Worm (Caenorhabditis elegans) whole organism, midembryonic: Measurements from ENCODE around the gene dpy-10.

Experiments used
- T22C8.4 ChIP-seq: fragments of 200-800 bp; sonication (Bioruptor generic); IDR thresholded peaks from 2 replicates; pipeline ENCODE4 v1.3.6; 2022; ENCODE audit warnings: missing genetic modification characterization, missing compliant biosample characterization
- flt-1 ChIP-seq: fragments of 200-800 bp; sonication (Bioruptor generic); IDR thresholded peaks from 2 replicates; pipeline ENCODE4 v1.3.6; 2022; ENCODE audit warnings: missing genetic modification characterization, missing compliant biosample characterization
- klf-2 ChIP-seq: fragments of 200-800 bp; sonication (Bioruptor generic); conservative IDR thresholded peaks from 2 replicates; pipeline ENCODE4 v1.3.6; 2022; ENCODE audit warnings: missing genetic modification reagents, missing genetic modification characterization, missing compliant biosample characterization
- med-1 ChIP-seq: sonication (generic microtip); optimal IDR thresholded peaks from 2 replicates; lab custom pipeline; 2017; ENCODE audit warnings: missing genetic modification characterization, mild to moderate bottlenecking, missing compliant biosample characterization, antibody characterized with exemption, missing genetic modification reagents; ENCODE audit not compliant: insufficient read depth
- tab-1 ChIP-seq: fragments of 200-800 bp; sonication (Bioruptor generic); IDR thresholded peaks from 2 replicates; pipeline ENCODE4 v1.3.6; 2022; ENCODE audit warnings: missing genetic modification characterization, missing compliant biosample characterization
- ztf-23 ChIP-seq: fragments of 200-800 bp; sonication (Bioruptor generic); IDR thresholded peaks from 2 replicates; pipeline ENCODE4 v1.3.6; 2022; ENCODE audit warnings: missing genetic modification reagents, missing genetic modification characterization, missing compliant biosample characterization
- ztf-29 ChIP-seq: fragments of 200-800 bp; sonication (Bioruptor generic); IDR thresholded peaks from 2 replicates; pipeline ENCODE4 v1.3.6; 2022; ENCODE audit warnings: missing genetic modification reagents, missing genetic modification characterization, missing compliant biosample characterization

DNA sequence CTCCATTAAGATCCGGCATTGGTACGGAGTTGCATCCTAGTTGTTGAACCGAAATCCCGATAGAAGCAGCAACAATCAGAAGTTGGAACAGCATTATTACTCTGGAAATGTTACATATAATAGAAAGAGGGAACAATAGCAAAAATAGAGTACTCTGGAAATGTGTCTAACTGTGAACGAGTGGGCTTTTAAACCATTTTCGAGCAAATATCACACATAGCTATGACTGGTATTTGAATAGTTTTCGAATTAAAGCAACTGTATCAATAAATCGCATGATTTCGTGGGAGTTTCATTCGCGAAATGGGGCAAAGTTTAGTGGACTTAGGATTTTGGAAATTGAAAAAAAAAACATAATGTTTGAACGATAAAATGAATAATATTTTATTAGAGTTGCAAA, 37.4 kb upstream of the dpy-10 start, which contains the start of gene F41G3.10:
- TF ChIP-seq med-1 (GFP tag; lab: Kevin White, UChicago) (no peak), ztf-23 (no peak), klf-2 (GFP tag; lab: Robert Waterston, UW) (no peak), tab-1 (GFP tag; lab: Robert Waterston, UW) (no peak), ztf-29 (GFP tag; lab: Robert Waterston, UW) (no peak), T22C8.4 (GFP tag; lab: Robert Waterston, UW) (no peak), flt-1 (GFP tag; lab: Robert Waterston, UW) (no peak)
